Worm (Caenorhabditis elegans) whole organism, L3 larva: ENCODE measurements around the gene ceh-90.
A peak's percentile ranks its signal among the peaks of the same experiment; 100 is the strongest.

Source experiments
- R02D3.7 ChIP-seq: fragments of 150-350 bp; optimal IDR thresholded peaks from 2 replicates; lab custom pipeline; 2014; ENCODE audit warnings: missing biosample characterization, missing genetic modification characterization
- ZK546.5 ChIP-seq: sonication (generic microtip); optimal IDR thresholded peaks from 2 replicates; lab custom pipeline; 2017; ENCODE audit warnings: missing biosample characterization, missing genetic modification characterization
- ama-1 ChIP-seq: fragments of 150-350 bp; optimal IDR thresholded peaks from 2 replicates; lab custom pipeline; 2018
- ceh-16 ChIP-seq: sonication (generic microtip); optimal IDR thresholded peaks from 2 replicates; lab custom pipeline; 2017; ENCODE audit warnings: missing biosample characterization, missing genetic modification characterization
- fos-1 ChIP-seq: fragments of 150-350 bp; optimal IDR thresholded peaks from 2 replicates; lab custom pipeline; 2014; ENCODE audit warnings: missing biosample characterization, missing genetic modification characterization
- lsy-12 ChIP-seq: sonication (generic microtip); optimal IDR thresholded peaks from 2 replicates; lab custom pipeline; 2016; ENCODE audit warnings: mild to moderate bottlenecking, missing genetic modification characterization, missing compliant biosample characterization
- mdl-1 ChIP-seq: fragments of 150-350 bp; optimal IDR thresholded peaks from 2 replicates; lab custom pipeline; 2014; ENCODE audit warnings: missing biosample characterization, missing genetic modification characterization
- nhr-12 ChIP-seq: fragments of 150-350 bp; optimal IDR thresholded peaks from 2 replicates; lab custom pipeline; 2014; ENCODE audit warnings: missing biosample characterization, missing genetic modification characterization
- nhr-237 ChIP-seq: fragments of 150-350 bp; optimal IDR thresholded peaks from 2 replicates; lab custom pipeline; 2014; ENCODE audit warnings: missing biosample characterization, missing genetic modification characterization
- pha-4 ChIP-seq: fragments of 150-350 bp; optimal IDR thresholded peaks from 2 replicates; lab custom pipeline; 2014; ENCODE audit warnings: missing biosample characterization, missing genetic modification reagents, missing genetic modification characterization
- ztf-11 ChIP-seq: fragments of 150-350 bp; optimal IDR thresholded peaks from 2 replicates; lab custom pipeline; 2014; ENCODE audit warnings: missing biosample characterization, missing genetic modification characterization

DNA sequence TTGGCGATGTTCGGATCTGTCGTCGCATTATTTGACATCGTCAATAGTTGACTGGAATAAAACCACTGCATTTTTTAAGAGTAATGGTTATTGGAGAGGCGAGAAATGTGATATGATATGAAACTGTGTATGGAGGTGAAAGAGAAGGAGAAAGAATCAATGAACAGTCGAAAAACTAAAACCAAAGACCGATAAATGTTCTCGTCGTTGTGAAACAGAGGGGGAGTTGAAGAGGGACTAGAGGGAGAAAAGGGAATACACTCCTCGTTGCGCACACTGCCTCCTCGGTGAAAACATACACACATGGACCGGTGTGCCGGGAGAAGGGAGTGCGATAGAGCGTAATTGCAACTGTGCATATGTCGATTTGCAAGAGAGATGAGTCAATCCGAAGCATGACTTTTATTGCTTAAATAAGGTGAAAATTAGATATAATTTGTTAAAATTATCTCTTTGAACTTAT is 12.8 kb upstream of the ceh-90 start, which contains the start of gene sym-4:
- TF ChIP-seq ceh-16 (tag; lab: Kevin White, UChicago) (no peak), ztf-11 (tag; lab: Kevin White, UChicago) (no peak), mdl-1 (tag; lab: Kevin White, UChicago) (peak; percentile 67), ama-1 (lab: Kevin White, UChicago) (peak; percentile 69), nhr-12 (tag; lab: Kevin White, UChicago) (no peak), pha-4 (tag; lab: Kevin White, UChicago) (peak; percentile 95), fos-1 (tag; lab: Kevin White, UChicago) (peak; percentile 63), ZK546.5 (tag; lab: Kevin White, UChicago) (no peak), lsy-12 (tag; lab: Kevin White, UChicago) (peak; percentile 80), R02D3.7 (peak; percentile 69), nhr-237 (tag; lab: Kevin White, UChicago) (no peak)
